Fruit fly (Drosophila melanogaster): ENCODE results near the gene sloth2.
A peak's percentile ranks its signal among the peaks of the same experiment; 100 is the strongest.

sloth2 gene

DNA sequence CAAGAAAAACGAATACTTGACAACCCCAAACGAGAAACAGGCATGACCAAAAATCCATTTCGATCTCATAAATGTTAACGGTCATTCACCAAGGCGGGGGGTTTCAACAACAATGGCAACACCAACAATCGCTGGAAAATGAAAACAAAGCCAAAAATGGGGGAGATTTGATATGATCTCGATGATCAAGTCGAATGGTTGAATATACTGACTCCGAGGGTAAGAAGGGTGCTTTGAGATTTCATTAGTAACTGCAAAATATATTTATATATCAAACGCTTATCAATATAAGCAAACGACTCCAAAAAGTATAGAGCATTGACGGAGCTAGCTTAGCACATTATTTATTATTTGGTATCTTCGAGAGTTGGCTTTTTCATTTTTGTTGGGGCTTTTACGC lies 21.1 kb upstream of the sloth2 start (continued):
- TF ChIP-seq CG7786 (GFP tag; optimal IDR thresholded peaks at IDR 0.05), result no peak
- TF ChIP-seq gem (tag; optimal IDR thresholded peaks at IDR 0.05), result peak; percentile 34
- TF ChIP-seq oc (tag; optimal IDR thresholded peaks at IDR 0.05), result peak; percentile 54
- TF ChIP-seq sisA (GFP tag; IDR thresholded peaks at IDR 0.05), result 0 out of 2 replicates have a peak, but pooled peaks have one; percentile 7
- 0 out of 3 replicates have a peak, but pooled peaks have one; percentile 19 for TF ChIP-seq CG17361 (GFP tag; IDR thresholded peaks at IDR 0.05)
- no peak for TF ChIP-seq CG12236 (GFP tag; optimal IDR thresholded peaks at IDR 0.05)
- peak; percentile 37 for TF ChIP-seq CG2678 (tag; optimal IDR thresholded peaks at IDR 0.05)
- TF ChIP-seq sens (GFP tag), result peak; percentile 12
- TF ChIP-seq CG10267 (tag; optimal IDR thresholded peaks at IDR 0.05), result peak; percentile 2
- no peak for TF ChIP-seq gt (GFP tag; IDR thresholded peaks at IDR 0.05)
- TF ChIP-seq CG11504 (tag; optimal IDR thresholded peaks at IDR 0.05), result peak; percentile 13
- TF ChIP-seq CG17385 (GFP tag; optimal IDR thresholded peaks at IDR 0.05), result peak; percentile 8
- peak; percentile 45 for TF ChIP-seq row (GFP tag; IDR thresholded peaks at IDR 0.05)
- peak; percentile 27 for TF ChIP-seq CG2120 (GFP tag; optimal IDR thresholded peaks at IDR 0.05)
- no peak for TF ChIP-seq HLHmδ (GFP tag; optimal IDR thresholded peaks at IDR 0.05)
- TF ChIP-seq chm (GFP tag; IDR thresholded peaks at IDR 0.05), result peak; percentile 43; the same call in 1 of the 2 replicates
- TF ChIP-seq CG7839 (tag; optimal IDR thresholded peaks at IDR 0.05), result peak; percentile 29
- peak; percentile 5 for TF ChIP-seq CG15269 (tag; optimal IDR thresholded peaks at IDR 0.05)
- TF ChIP-seq dm (GFP tag; optimal IDR thresholded peaks at IDR 0.05), result no peak
- no peak for TF ChIP-seq bab2 (GFP tag; optimal IDR thresholded peaks at IDR 0.05)
- 0 out of 3 replicates have a peak, but pooled peaks have one; percentile 32 for TF ChIP-seq tgo (GFP tag; IDR thresholded peaks at IDR 0.05)
- peak; percentile 50 for TF ChIP-seq gsb-n (tag; optimal IDR thresholded peaks at IDR 0.05)
- TF ChIP-seq vvl (GFP tag; IDR thresholded peaks at IDR 0.05), result peak; percentile 33; the same call in 1 of the 2 replicates
- peak; percentile 29; the same call in 1 of the 2 replicates for TF ChIP-seq Rfx (GFP tag; IDR thresholded peaks at IDR 0.05)
- peak; percentile 3 for TF ChIP-seq grau (tag; optimal IDR thresholded peaks at IDR 0.05)

DNA sequence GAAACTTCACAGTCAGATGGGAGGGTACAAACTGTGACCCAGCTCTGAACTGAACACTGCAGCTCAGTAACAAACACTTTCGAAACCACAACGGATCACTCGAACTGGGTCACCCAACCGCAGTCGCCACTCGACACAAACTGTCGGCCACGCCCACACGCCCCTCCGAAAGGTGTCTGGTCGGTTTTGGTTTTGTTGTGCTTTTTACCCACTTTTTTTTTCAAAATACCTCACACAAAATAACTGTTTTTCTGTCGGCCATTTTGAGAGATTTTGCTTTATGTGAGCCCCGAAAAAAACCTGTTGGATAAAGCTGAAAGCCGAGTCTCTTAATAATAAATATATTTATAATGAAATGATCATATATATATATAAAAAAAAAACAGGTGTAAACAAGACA lies 19.9 kb upstream of the sloth2 start, which contains the start of gene ogre:
Gene ogre, minus strand, starts transcription at position 33 of the 400 bp plus-strand sequence.
- no peak for TF ChIP-seq Xrp1 (GFP tag; IDR thresholded peaks at IDR 0.05)
- TF ChIP-seq Ada2b (GFP tag; IDR thresholded peaks at IDR 0.05), result no peak
- TF ChIP-seq sd (tag; optimal IDR thresholded peaks at IDR 0.05), result peak; percentile 43
- peak; percentile 43; the same call in 1 of the 2 replicates for TF ChIP-seq Awh (GFP tag; IDR thresholded peaks at IDR 0.05)
- TF ChIP-seq stwl (tag; optimal IDR thresholded peaks at IDR 0.05), result no peak
- no peak for TF ChIP-seq Opbp (GFP tag; IDR thresholded peaks at IDR 0.05; ENCODE audit: partially characterized antibody)
- TF ChIP-seq CG10959 (GFP tag; IDR thresholded peaks at IDR 0.05), result no peak
- no peak for TF ChIP-seq crc (GFP tag; optimal IDR thresholded peaks at IDR 0.05)
- no peak for TF ChIP-seq HLH4C (GFP tag; IDR thresholded peaks at IDR 0.05; ENCODE audit: partially characterized antibody)
- peak; percentile 34 for TF ChIP-seq Blimp-1 (GFP tag; optimal IDR thresholded peaks at IDR 0.05)
- no peak for TF ChIP-seq mld (GFP tag; IDR thresholded peaks at IDR 0.05; ENCODE audit: partially characterized antibody)
- no peak for TF ChIP-seq slbo (GFP tag; IDR thresholded peaks at IDR 0.05)
- TF ChIP-seq sqz (GFP tag; optimal IDR thresholded peaks at IDR 0.05), result peak; percentile 71
- TF ChIP-seq kni (GFP tag; optimal IDR thresholded peaks at IDR 0.05), result peak; percentile 46
- peak; percentile 23 for TF ChIP-seq abd-A (tag; optimal IDR thresholded peaks at IDR 0.05)
- TF ChIP-seq mam (GFP tag; optimal IDR thresholded peaks at IDR 0.05), result no peak
- no peak for TF ChIP-seq CG5953 (GFP tag; IDR thresholded peaks at IDR 0.05)
- TF ChIP-seq oc (tag; optimal IDR thresholded peaks at IDR 0.05), result peak; percentile 33
- TF ChIP-seq CG1602 (GFP tag; optimal IDR thresholded peaks at IDR 0.05), result no peak
- TF ChIP-seq CG3995 (GFP tag; optimal IDR thresholded peaks at IDR 0.05), result no peak
- TF ChIP-seq pan (optimal IDR thresholded peaks at IDR 0.05), result no peak
- no peak for TF ChIP-seq pan (GFP tag; optimal IDR thresholded peaks at IDR 0.05 in 1 of 2, IDR thresholded peaks at IDR 0.05 in 1 of 2)
- TF ChIP-seq chinmo (GFP tag; IDR thresholded peaks at IDR 0.05; ENCODE audit: partially characterized antibody), result 0 out of 4 replicates have a peak, but pooled peaks have one; percentile 25
- TF ChIP-seq Hr78 (GFP tag; optimal IDR thresholded peaks at IDR 0.05), result peak in 1 of 2 experiments; percentile 19
